Fruit fly (Drosophila melanogaster) whole organism, embryonic: ENCODE measurements around the gene Lim3.

ENCODE experiments used
- Atf-2 ChIP-seq: fragments of 200-800 bp; sonication (Bioruptor generic); optimal IDR thresholded peaks from 2 replicates; lab custom pipeline; 2016; ENCODE audit warnings: missing biosample characterization, missing genetic modification characterization
- Bteb2 ChIP-seq: fragments of 200-800 bp; sonication (Bioruptor generic); optimal IDR thresholded peaks from 2 replicates; lab custom pipeline; 2016; ENCODE audit warnings: missing biosample characterization, missing genetic modification characterization
- CG10209 ChIP-seq: fragments of 200-800 bp; sonication (Bioruptor generic); optimal IDR thresholded peaks from 3 replicates; lab custom pipeline; 2017; ENCODE audit warnings: missing biosample characterization, mild to moderate bottlenecking, missing genetic modification characterization, missing genetic modification reagents
- CG10267 ChIP-seq: fragments of 200-800 bp; sonication (Bioruptor generic); optimal IDR thresholded peaks from 2 replicates; lab custom pipeline; 2018; ENCODE audit warnings: missing biosample characterization, mild to moderate bottlenecking, missing genetic modification characterization, moderate library complexity
- CG11247 ChIP-seq: fragments of 200-800 bp; sonication (Bioruptor generic); IDR thresholded peaks from 2 replicates; pipeline ENCODE4 v1.3.6; 2022; ENCODE audit warnings: missing biosample characterization, missing genetic modification characterization
- CG11398 ChIP-seq: fragments of 200-800 bp; sonication (Bioruptor generic); optimal IDR thresholded peaks from 2 replicates; lab custom pipeline; 2016; ENCODE audit warnings: missing biosample characterization, missing genetic modification characterization
- CG11456 ChIP-seq: fragments of 200-800 bp; sonication (Bioruptor generic); IDR thresholded peaks from 3 replicates; pipeline ENCODE4 v1.3.6; 2022; ENCODE audit warnings: missing biosample characterization, missing genetic modification characterization
- CG11560 ChIP-seq: fragments of 200-800 bp; sonication (Bioruptor generic); IDR thresholded peaks from 3 replicates; pipeline ENCODE4 v1.3.6; 2022; ENCODE audit warnings: missing biosample characterization, missing genetic modification characterization
- CG12104 ChIP-seq: fragments of 200-800 bp; sonication (Bioruptor generic); optimal IDR thresholded peaks from 3 replicates; lab custom pipeline; 2016; ENCODE audit warnings: missing biosample characterization, missing genetic modification characterization
- CG15011 ChIP-seq: fragments of 200-800 bp; sonication (Bioruptor generic); optimal IDR thresholded peaks from 3 replicates; lab custom pipeline; 2018; ENCODE audit warnings: missing biosample characterization, mild to moderate bottlenecking, missing genetic modification characterization
- CG1602 ChIP-seq: fragments of 200-800 bp; sonication (Bioruptor generic); optimal IDR thresholded peaks from 3 replicates; lab custom pipeline; 2016; ENCODE audit warnings: missing biosample characterization, missing genetic modification characterization
- CG16779 ChIP-seq: fragments of 200-800 bp; sonication (Bioruptor generic); IDR thresholded peaks from 2 replicates; pipeline ENCODE4 v1.3.6; 2022; ENCODE audit warnings: missing biosample characterization, missing genetic modification characterization
- CG17359 ChIP-seq: fragments of 200-800 bp; sonication (Bioruptor generic); optimal IDR thresholded peaks from 3 replicates; lab custom pipeline; 2018; ENCODE audit warnings: missing biosample characterization, mild to moderate bottlenecking, missing genetic modification characterization, moderate library complexity
- CG17612 ChIP-seq: fragments of 200-800 bp; sonication (Bioruptor generic); IDR thresholded peaks from 2 replicates; pipeline ENCODE4 v1.3.6; 2022; ENCODE audit warnings: missing biosample characterization, missing genetic modification characterization
- CG1832 ChIP-seq: fragments of 200-800 bp; sonication (Bioruptor generic); optimal IDR thresholded peaks from 2 replicates; lab custom pipeline; 2017; ENCODE audit warnings: missing biosample characterization, mild to moderate bottlenecking, missing genetic modification characterization, inconsistent platforms
- CG18599 ChIP-seq: fragments of 200-800 bp; sonication (Bioruptor generic); optimal IDR thresholded peaks from 3 replicates; lab custom pipeline; 2017; ENCODE audit warnings: missing biosample characterization, missing genetic modification characterization, mild to moderate bottlenecking, moderate library complexity, missing genetic modification reagents
- CG18764 ChIP-seq: fragments of 200-800 bp; sonication (Bioruptor generic); optimal IDR thresholded peaks from 3 replicates; lab custom pipeline; 2016; ENCODE audit warnings: missing biosample characterization, missing genetic modification characterization
- CG2199 ChIP-seq: fragments of 200-800 bp; sonication (Bioruptor generic); IDR thresholded peaks from 3 replicates; pipeline ENCODE4 v1.3.6; 2022; ENCODE audit warnings: missing biosample characterization, missing genetic modification characterization
- CG2889 ChIP-seq: fragments of 200-800 bp; sonication (Bioruptor generic); IDR thresholded peaks from 3 replicates; pipeline ENCODE4 v1.3.6; 2022; ENCODE audit warnings: missing biosample characterization, missing genetic modification characterization
- CG31224 ChIP-seq: fragments of 200-800 bp; sonication (Bioruptor generic); IDR thresholded peaks from 2 replicates; pipeline ENCODE4 v1.3.6; 2022; ENCODE audit warnings: missing biosample characterization, missing genetic modification characterization
- CG31388 ChIP-seq: fragments of 200-800 bp; sonication (Bioruptor generic); optimal IDR thresholded peaks from 2 replicates; lab custom pipeline; 2016; ENCODE audit warnings: missing biosample characterization, missing genetic modification characterization
- CG42726 ChIP-seq: fragments of 200-800 bp; sonication (Bioruptor generic); IDR thresholded peaks from 2 replicates; pipeline ENCODE4 v1.3.6; 2022; ENCODE audit warnings: missing biosample characterization, missing genetic modification characterization; ENCODE audit not compliant: partially characterized antibody
- CG4617 ChIP-seq: fragments of 200-800 bp; sonication (Bioruptor generic); optimal IDR thresholded peaks from 3 replicates; lab custom pipeline; 2016; ENCODE audit warnings: missing biosample characterization, missing genetic modification characterization, borderline replicate concordance
- CG7556 ChIP-seq: fragments of 200-800 bp; sonication (Bioruptor generic); optimal IDR thresholded peaks from 2 replicates; lab custom pipeline; 2017; ENCODE audit warnings: missing biosample characterization, mild to moderate bottlenecking, missing genetic modification characterization
- CG8290 ChIP-seq, 3 experiments: fragments of 200-800 bp; sonication (Bioruptor generic); optimal IDR thresholded peaks; 2 replicates each; lab custom pipeline; 2016 to 2019; ENCODE audit warnings: missing biosample characterization in 3 of 3, missing genetic modification characterization in 3 of 3, mild to moderate bottlenecking in 2 of 3, moderate library complexity in 1 of 3
- CG8944 ChIP-seq: fragments of 200-800 bp; sonication (Bioruptor generic); optimal IDR thresholded peaks from 3 replicates; lab custom pipeline; 2016; ENCODE audit warnings: missing biosample characterization, missing genetic modification characterization
- CG9215 ChIP-seq: fragments of 200-800 bp; sonication (Bioruptor generic); IDR thresholded peaks from 2 replicates; pipeline ENCODE4 v1.3.6; 2022; ENCODE audit warnings: missing biosample characterization, missing genetic modification characterization
- CG9727 ChIP-seq: fragments of 200-800 bp; sonication (Bioruptor generic); optimal IDR thresholded peaks from 3 replicates; lab custom pipeline; 2017; ENCODE audit warnings: missing biosample characterization, mild to moderate bottlenecking, missing genetic modification characterization
- CG9797 ChIP-seq: fragments of 200-800 bp; sonication (Bioruptor generic); optimal IDR thresholded peaks from 3 replicates; lab custom pipeline; 2018; ENCODE audit warnings: missing biosample characterization, mild to moderate bottlenecking, missing genetic modification characterization
- D19B ChIP-seq: fragments of 200-800 bp; sonication (Bioruptor generic); optimal IDR thresholded peaks from 2 replicates; lab custom pipeline; 2017; ENCODE audit warnings: missing biosample characterization, mild to moderate bottlenecking, missing genetic modification characterization
- Dbx ChIP-seq: fragments of 200-800 bp; sonication (Bioruptor generic); IDR thresholded peaks from 3 replicates; pipeline ENCODE4 v1.3.6; 2022; ENCODE audit warnings: missing biosample characterization, missing genetic modification characterization
- Dek ChIP-seq: fragments of 200-800 bp; sonication (Bioruptor generic); optimal IDR thresholded peaks from 3 replicates; lab custom pipeline; 2019; ENCODE audit warnings: missing biosample characterization, mild to moderate bottlenecking, missing genetic modification characterization, moderate library complexity
- E2f1 ChIP-seq: fragments of 200-800 bp; sonication (Bioruptor generic); IDR thresholded peaks from 2 replicates; pipeline ENCODE4 v1.3.6; 2022; ENCODE audit warnings: missing biosample characterization, missing genetic modification characterization
- Fer1 ChIP-seq: fragments of 200-800 bp; sonication (Bioruptor generic); optimal IDR thresholded peaks from 2 replicates; lab custom pipeline; 2017; ENCODE audit warnings: missing biosample characterization, mild to moderate bottlenecking, missing genetic modification characterization
- Hmr ChIP-seq: fragments of 200-800 bp; sonication (Bioruptor generic); optimal IDR thresholded peaks from 3 replicates; lab custom pipeline; 2017; ENCODE audit warnings: mild to moderate bottlenecking, missing biosample characterization, missing genetic modification reagents, missing genetic modification characterization
- Lhr ChIP-seq: fragments of 200-800 bp; sonication (Bioruptor generic); optimal IDR thresholded peaks from 3 replicates; lab custom pipeline; 2017; ENCODE audit warnings: mild to moderate bottlenecking, missing biosample characterization, missing genetic modification reagents, missing genetic modification characterization
- az2 ChIP-seq: fragments of 200-800 bp; sonication (Bioruptor generic); optimal IDR thresholded peaks from 3 replicates; lab custom pipeline; 2016; ENCODE audit warnings: missing biosample characterization, missing genetic modification characterization
- cad ChIP-seq: fragments of >200 bp; optimal IDR thresholded peaks from 2 replicates; lab custom pipeline; 2017; ENCODE audit warnings: missing biosample characterization, missing genetic modification characterization
- cato ChIP-seq: fragments of 200-800 bp; sonication (Bioruptor generic); optimal IDR thresholded peaks from 2 replicates; lab custom pipeline; 2016; ENCODE audit warnings: missing biosample characterization, missing genetic modification characterization, borderline replicate concordance
- ewg ChIP-seq: fragments of 200-800 bp; sonication (Bioruptor generic); optimal IDR thresholded peaks from 3 replicates; lab custom pipeline; 2017; ENCODE audit warnings: mild to moderate bottlenecking, missing biosample characterization, missing genetic modification reagents, missing genetic modification characterization
- ftz-f1 ChIP-seq: fragments of 200-800 bp; sonication (Bioruptor generic); optimal IDR thresholded peaks from 2 replicates; lab custom pipeline; 2016; ENCODE audit warnings: missing biosample characterization, missing genetic modification characterization
- nerfin-2 ChIP-seq: fragments of 200-800 bp; sonication (Bioruptor generic); IDR thresholded peaks from 2 replicates; pipeline ENCODE4 v1.3.6; 2022; ENCODE audit warnings: missing biosample characterization, missing genetic modification characterization; ENCODE audit not compliant: partially characterized antibody
- nmo ChIP-seq: fragments of 200-800 bp; sonication (Bioruptor generic); optimal IDR thresholded peaks from 2 replicates; lab custom pipeline; 2018; ENCODE audit warnings: missing biosample characterization, mild to moderate bottlenecking, missing genetic modification characterization, moderate library complexity
- rib ChIP-seq: fragments of 200-800 bp; sonication (Bioruptor generic); IDR thresholded peaks from 2 replicates; pipeline ENCODE4 v1.3.6; 2022; ENCODE audit warnings: missing biosample characterization, missing genetic modification characterization
- schlank ChIP-seq: fragments of 200-800 bp; sonication (Bioruptor generic); optimal IDR thresholded peaks from 2 replicates; lab custom pipeline; 2018; ENCODE audit warnings: missing biosample characterization, mild to moderate bottlenecking, missing genetic modification characterization
- sens-2 ChIP-seq: fragments of 200-800 bp; sonication (Bioruptor generic); IDR thresholded peaks from 2 replicates; pipeline ENCODE4 v1.3.6; 2022; ENCODE audit warnings: missing biosample characterization, missing genetic modification characterization
- seq ChIP-seq: fragments of 200-800 bp; sonication (Bioruptor generic); IDR thresholded peaks from 2 replicates; pipeline ENCODE4 v1.3.6; 2022; ENCODE audit warnings: missing biosample characterization, missing genetic modification characterization
- toy ChIP-seq: fragments of 200-800 bp; sonication (Bioruptor generic); IDR thresholded peaks from 2 replicates; pipeline ENCODE4 v1.3.6; 2022; ENCODE audit warnings: missing biosample characterization, missing genetic modification characterization
- ttk ChIP-seq: fragments of 200-800 bp; sonication (Bioruptor generic); IDR thresholded peaks from 2 replicates; pipeline ENCODE4 v2.1.2; 2022; ENCODE audit warnings: missing biosample characterization, missing genetic modification characterization
- wor ChIP-seq: fragments of 200-800 bp; sonication (Bioruptor generic); IDR thresholded peaks from 2 replicates; pipeline ENCODE4 v1.3.6; 2022; ENCODE audit warnings: missing biosample characterization, missing genetic modification characterization

Gene Lim3

DNA sequence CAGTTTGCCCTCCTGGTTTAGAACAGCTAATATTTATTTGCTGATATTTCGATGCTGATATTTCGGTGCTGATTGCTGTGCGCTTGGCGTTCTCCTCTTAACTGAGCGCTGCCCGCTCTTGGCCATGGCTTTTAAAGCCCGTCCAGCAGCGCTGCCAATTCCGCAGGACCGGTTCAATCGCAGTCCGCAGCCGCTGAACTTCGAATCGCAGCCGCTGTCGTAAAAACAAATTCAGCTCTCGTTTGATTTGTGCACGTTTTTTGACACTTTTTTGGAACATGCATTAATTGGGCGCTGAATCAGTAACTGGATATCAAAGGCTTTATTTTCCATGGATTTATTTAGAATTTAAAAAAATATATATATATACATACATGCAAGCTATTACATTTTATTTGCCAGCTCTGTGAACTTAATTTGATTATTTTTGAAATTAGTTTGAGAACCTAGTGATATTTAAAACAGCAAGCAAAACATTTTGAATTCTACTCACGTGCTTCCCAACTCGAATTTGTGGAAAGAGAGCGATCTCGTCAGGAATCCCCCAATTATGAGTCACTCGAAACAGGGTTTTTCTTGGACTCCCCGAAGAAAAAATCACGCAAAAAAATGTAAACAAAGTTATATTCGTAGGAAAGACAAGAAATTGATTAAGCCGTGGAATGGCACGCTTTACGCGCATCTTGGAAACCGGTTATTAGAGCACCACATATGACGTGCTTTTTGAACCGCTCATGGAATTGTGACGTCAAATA is 12.1 kb upstream of the Lim3 start, which contains the start of gene Ddc (continued):
- TF ChIP-seq ewg (GFP tag; lab: Kevin White, UChicago) (no peak), CG31388 (GFP tag; lab: Kevin White, UChicago) (no peak), CG2199 (no peak), CG31224 (GFP tag; lab: Robert Waterston, UW) (no peak), Hmr (GFP tag; lab: Kevin White, UChicago) (peak; percentile 5), cad (GFP tag; lab: Kevin White, UChicago) (no peak), nerfin-2 (GFP tag; lab: Robert Waterston, UW) (no peak), CG9215 (GFP tag; lab: Robert Waterston, UW) (no peak), CG2889 (GFP tag; lab: Robert Waterston, UW) (no peak), CG11560 (tag; lab: Robert Waterston, UW) (no peak), schlank (tag; lab: Kevin White, UChicago) (no peak), nmo (GFP tag; lab: Kevin White, UChicago) (no peak), CG18764 (no peak), CG11398 (GFP tag; lab: Kevin White, UChicago) (no peak), D19B (GFP tag; lab: Kevin White, UChicago) (no peak), Atf-2 (no peak), CG10209 (no peak), az2 (GFP tag; lab: Kevin White, UChicago) (no peak), CG16779 (GFP tag; lab: Robert Waterston, UW) (0 out of 2 replicates have a peak, but pooled peaks have one; percentile 15), CG10267 (tag; lab: Kevin White, UChicago) (no peak), Bteb2 (GFP tag; lab: Kevin White, UChicago) (no peak), CG1602 (no peak), ttk (GFP tag; lab: Robert Waterston, UW) (no peak), CG9727 (no peak), CG4617 (GFP tag; lab: Kevin White, UChicago) (no peak), E2f1 (no peak), toy (GFP tag; lab: Robert Waterston, UW) (no peak), seq (GFP tag; lab: Robert Waterston, UW) (no peak), Dbx (0 out of 3 replicates have a peak, but pooled peaks have one; percentile 32), CG17359 (tag; lab: Kevin White, UChicago) (no peak), CG11247 (GFP tag; lab: Robert Waterston, UW) (0 out of 2 replicates have a peak, but pooled peaks have one; percentile 28), Fer1 (GFP tag; lab: Kevin White, UChicago) (no peak), CG42726 (GFP tag; lab: Robert Waterston, UW) (0 out of 2 replicates have a peak, but pooled peaks have one; percentile 33), CG15011 (no peak), CG11456 (GFP tag; lab: Robert Waterston, UW) (no peak), CG7556 (GFP tag; lab: Kevin White, UChicago) (no peak), rib (GFP tag; lab: Robert Waterston, UW) (no peak), CG9797 (GFP tag; lab: Kevin White, UChicago) (no peak), CG17612 (GFP tag; lab: Robert Waterston, UW) (no peak), CG8944 (no peak), Lhr (GFP tag; lab: Kevin White, UChicago) (no peak), CG1832 (no peak), cato (GFP tag; lab: Kevin White, UChicago) (no peak), wor (no peak), CG12104 (no peak), ftz-f1 (GFP tag; lab: Kevin White, UChicago) (no peak), CG8290 (GFP tag; optimal IDR thresholded peaks at IDR 0.05; lab: Kevin White, UChicago) (no peak), CG8290 (tag; optimal IDR thresholded peaks at IDR 0.05; lab: Kevin White, UChicago) (peak in 1 of 2 experiments; percentile 43), Dek (tag; lab: Kevin White, UChicago) (no peak), CG18599 (GFP tag; lab: Kevin White, UChicago) (peak; percentile 5), sens-2 (GFP tag; lab: Robert Waterston, UW) (no peak)
